Fruit fly (Drosophila melanogaster): ENCODE measurements around the gene PyK.

PyK gene

DNA sequence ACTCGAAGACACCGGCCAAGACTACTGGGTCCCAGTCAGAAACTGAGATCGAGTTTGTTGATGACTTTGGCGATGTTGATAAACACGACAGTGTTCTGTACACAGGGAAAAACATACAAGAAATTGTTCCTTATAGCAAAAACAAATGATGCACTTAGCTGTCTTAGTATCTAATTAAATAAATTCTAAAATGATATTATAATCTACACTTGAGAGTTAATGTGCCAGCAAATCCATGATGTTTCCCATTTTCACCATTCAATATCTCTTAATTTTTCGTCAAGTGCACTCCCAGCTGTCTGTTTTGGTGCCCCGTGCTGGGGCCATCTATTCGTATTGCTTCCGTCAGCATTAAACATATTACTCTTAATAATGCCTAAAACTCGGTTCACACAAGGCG lies 32.9 kb downstream of the PyK start (continued):
- TF ChIP-seq Tbp (GFP tag; optimal IDR thresholded peaks at IDR 0.05) (no peak), grau (tag; optimal IDR thresholded peaks at IDR 0.05) (no peak), sqz (GFP tag; optimal IDR thresholded peaks at IDR 0.05) (no peak), Dbx (GFP tag; IDR thresholded peaks at IDR 0.05) (peak; percentile 51; the same call in 2 of the 3 replicates), CG9797 (GFP tag; optimal IDR thresholded peaks at IDR 0.05) (no peak), luna (GFP tag; optimal IDR thresholded peaks at IDR 0.05) (no peak), CG7987 (GFP tag; optimal IDR thresholded peaks at IDR 0.05) (no peak), bbx (GFP tag; IDR thresholded peaks at IDR 0.05; ENCODE audit: partially characterized antibody) (no peak), yki (optimal IDR thresholded peaks at IDR 0.05) (no peak), Asciz (GFP tag; optimal IDR thresholded peaks at IDR 0.05) (no peak), CG17385 (GFP tag; optimal IDR thresholded peaks at IDR 0.05) (no peak), dimm (GFP tag; IDR thresholded peaks at IDR 0.05) (no peak), mirr (GFP tag; optimal IDR thresholded peaks at IDR 0.05) (no peak), odd (GFP tag; optimal IDR thresholded peaks at IDR 0.05) (no peak), CG4707 (GFP tag; optimal IDR thresholded peaks at IDR 0.05) (no peak), CG34422 (GFP tag; IDR thresholded peaks at IDR 0.05) (peak; percentile 63; the same call in 1 of the 3 replicates), gsb-n (tag; optimal IDR thresholded peaks at IDR 0.05) (no peak), hth (optimal IDR thresholded peaks at IDR 0.05) (no peak), dysf (GFP tag; IDR thresholded peaks at IDR 0.05) (peak; percentile 83), CG15514 (GFP tag; optimal IDR thresholded peaks at IDR 0.05) (peak; percentile 18), pfk (GFP tag; optimal IDR thresholded peaks at IDR 0.05) (no peak), CG8478 (optimal IDR thresholded peaks at IDR 0.05) (no peak), pita (GFP tag; optimal IDR thresholded peaks at IDR 0.05) (no peak), Mrtf (GFP tag; IDR thresholded peaks at IDR 0.05) (peak; percentile 62; the same call in 2 of the 3 replicates), CG14667 (GFP tag; IDR thresholded peaks at IDR 0.05) (0 out of 2 replicates have a peak, but pooled peaks have one; percentile 15), Hey (tag; optimal IDR thresholded peaks at IDR 0.05) (no peak), sisA (GFP tag; IDR thresholded peaks at IDR 0.05) (no peak), CG1233 (GFP tag; optimal IDR thresholded peaks at IDR 0.05) (no peak), da (GFP tag; optimal IDR thresholded peaks at IDR 0.05) (no peak), gsb (GFP tag; IDR thresholded peaks at IDR 0.05) (0 out of 2 replicates have a peak, but pooled peaks have one; percentile 26), psq (GFP tag; optimal IDR thresholded peaks at IDR 0.05) (no peak), CG17612 (GFP tag; IDR thresholded peaks at IDR 0.05) (no peak), CG10959 (GFP tag; IDR thresholded peaks at IDR 0.05) (peak; percentile 17; the same call in 1 of the 2 replicates), CG16815 (GFP tag; optimal IDR thresholded peaks at IDR 0.05) (no peak), Atf-2 (GFP tag; optimal IDR thresholded peaks at IDR 0.05) (no peak), chm (GFP tag; IDR thresholded peaks at IDR 0.05) (no peak), insv (GFP tag; optimal IDR thresholded peaks at IDR 0.05) (no peak), CG11696 (GFP tag; IDR thresholded peaks at IDR 0.05) (no peak), CG2129 (GFP tag; IDR thresholded peaks at IDR 0.05; ENCODE audit: partially characterized antibody) (no peak), ftz-f1 (GFP tag; optimal IDR thresholded peaks at IDR 0.05) (no peak), pho (GFP tag; optimal IDR thresholded peaks at IDR 0.05) (no peak), CG10565 (GFP tag; optimal IDR thresholded peaks at IDR 0.05) (no peak), twi (tag; optimal IDR thresholded peaks at IDR 0.05) (no peak), cato (GFP tag; optimal IDR thresholded peaks at IDR 0.05; ENCODE audit: borderline replicate concordance) (no peak), Hmr (GFP tag; optimal IDR thresholded peaks at IDR 0.05) (no peak), CG12219 (GFP tag; optimal IDR thresholded peaks at IDR 0.05) (no peak), Sry-β (GFP tag; optimal IDR thresholded peaks at IDR 0.05) (no peak), CG8944 (GFP tag; optimal IDR thresholded peaks at IDR 0.05) (no peak), Dll (GFP tag; IDR thresholded peaks at IDR 0.05; ENCODE audit: partially characterized antibody) (no peak), grn (GFP tag; optimal IDR thresholded peaks at IDR 0.05) (peak; percentile 12), CG10321 (GFP tag; IDR thresholded peaks at IDR 0.05) (no peak), CG30403 (GFP tag; optimal IDR thresholded peaks at IDR 0.05) (peak; percentile 3), CG31224 (GFP tag; IDR thresholded peaks at IDR 0.05) (peak; percentile 42; the same call in 1 of the 2 replicates)

All from whole organism, embryonic.